Worm (Caenorhabditis elegans) whole organism, young adult: ENCODE results near the gene C04F5.8.

Experiments
- B0336.3 ChIP-seq: fragments of 200-800 bp; sonication (Bioruptor generic); IDR thresholded peaks from 2 replicates; pipeline ENCODE4 v1.3.6; 2022; ENCODE audit warnings: missing genetic modification characterization, missing compliant biosample characterization
- C06A6.2 ChIP-seq: fragments of 200-800 bp; sonication (Bioruptor generic); conservative IDR thresholded peaks from 2 replicates; pipeline ENCODE4 v1.3.6; 2022; ENCODE audit warnings: missing genetic modification characterization, missing compliant biosample characterization
- D2030.7 ChIP-seq: fragments of 200-800 bp; sonication (Bioruptor generic); IDR thresholded peaks from 2 replicates; pipeline ENCODE4 v1.3.6; 2022; ENCODE audit warnings: missing genetic modification reagents, missing genetic modification characterization, missing compliant biosample characterization
- F10E7.11 ChIP-seq: sonication (generic microtip); optimal IDR thresholded peaks from 2 replicates; lab custom pipeline; 2017; ENCODE audit warnings: mild to moderate bottlenecking, missing genetic modification characterization, moderate library complexity, missing compliant biosample characterization
- F49E8.2 ChIP-seq: sonication (generic microtip); optimal IDR thresholded peaks from 3 replicates; lab custom pipeline; 2017; ENCODE audit warnings: missing genetic modification characterization, mild to moderate bottlenecking, missing compliant biosample characterization, antibody characterized with exemption, moderate library complexity; ENCODE audit not compliant: insufficient read depth
- F52B5.7 ChIP-seq: sonication (generic microtip); optimal IDR thresholded peaks from 2 replicates; lab custom pipeline; 2016; ENCODE audit warnings: mild to moderate bottlenecking, missing genetic modification characterization, missing compliant biosample characterization
- K12H6.12 ChIP-seq: fragments of 200-800 bp; sonication (Bioruptor generic); optimal IDR thresholded peaks from 2 replicates; lab custom pipeline; 2018; ENCODE audit warnings: mild to moderate bottlenecking, missing genetic modification characterization, missing compliant biosample characterization
- Y53F4B.3 ChIP-seq: fragments of 200-800 bp; sonication (Bioruptor generic); IDR thresholded peaks from 2 replicates; pipeline ENCODE4 v1.3.6; 2022; ENCODE audit warnings: missing genetic modification reagents, missing genetic modification characterization, missing compliant biosample characterization
- atf-7 ChIP-seq: sonication (generic microtip); optimal IDR thresholded peaks from 2 replicates; lab custom pipeline; 2017; ENCODE audit warnings: mild to moderate bottlenecking, missing genetic modification characterization, missing compliant biosample characterization
- attf-3 ChIP-seq: fragments of 200-800 bp; sonication (Bioruptor generic); conservative IDR thresholded peaks from 2 replicates; pipeline ENCODE4 v1.3.6; 2022; ENCODE audit warnings: missing genetic modification reagents, missing genetic modification characterization, missing compliant biosample characterization
- ccch-3 ChIP-seq: fragments of 200-800 bp; sonication (Bioruptor generic); optimal IDR thresholded peaks from 2 replicates; lab custom pipeline; 2018; ENCODE audit warnings: mild to moderate bottlenecking, missing genetic modification characterization, missing compliant biosample characterization
- cebp-1 ChIP-seq, 2 experiments: fragments of 200-800 bp in 1 of 2; sonication (Bioruptor generic) in 1 of 2; sonication (generic microtip) in 1 of 2; IDR thresholded peaks in 1 of 2; optimal IDR thresholded peaks in 1 of 2; 2 replicates each; pipeline versions ENCODE4 v1.3.6 to Lab custom; 2017 to 2022; ENCODE audit warnings: missing compliant biosample characterization in 2 of 2, missing genetic modification characterization in 2 of 2, mild to moderate bottlenecking in 1 of 2, missing genetic modification reagents in 1 of 2, moderate library complexity in 1 of 2
- ceh-58 ChIP-seq: fragments of 200-800 bp; sonication (Bioruptor generic); IDR thresholded peaks from 2 replicates; pipeline ENCODE4 v1.3.6; 2022; ENCODE audit warnings: missing genetic modification characterization, missing compliant biosample characterization
- die-1 ChIP-seq: sonication (generic microtip); optimal IDR thresholded peaks from 2 replicates; lab custom pipeline; 2016; ENCODE audit warnings: missing genotype, mild to moderate bottlenecking, missing genetic modification characterization, missing compliant biosample characterization
- ets-4 ChIP-seq: fragments of 200-800 bp; sonication (Bioruptor generic); optimal IDR thresholded peaks from 2 replicates; lab custom pipeline; 2018; ENCODE audit warnings: mild to moderate bottlenecking, missing genetic modification characterization, missing compliant biosample characterization
- gei-17 ChIP-seq: fragments of 200-800 bp; sonication (Bioruptor generic); optimal IDR thresholded peaks from 2 replicates; lab custom pipeline; 2018; ENCODE audit warnings: mild to moderate bottlenecking, missing genetic modification characterization, missing compliant biosample characterization
- hsf-1 ChIP-seq: fragments of 200-800 bp; sonication (Bioruptor generic); IDR thresholded peaks from 2 replicates; pipeline ENCODE4 v1.3.6; 2022; ENCODE audit warnings: missing genetic modification reagents, missing genetic modification characterization, missing compliant biosample characterization
- let-526 ChIP-seq: fragments of 200-800 bp; sonication (Bioruptor generic); IDR thresholded peaks from 2 replicates; pipeline ENCODE4 v1.3.6; 2022; ENCODE audit warnings: missing genetic modification reagents, missing genetic modification characterization, missing compliant biosample characterization
- lin-26 ChIP-seq: fragments of 200-800 bp; sonication (Bioruptor generic); IDR thresholded peaks from 2 replicates; pipeline ENCODE4 v1.3.6; 2022; ENCODE audit warnings: missing genetic modification reagents, missing genetic modification characterization, missing compliant biosample characterization
- lin-54 ChIP-seq: fragments of 200-800 bp; sonication (Bioruptor generic); optimal IDR thresholded peaks from 2 replicates; lab custom pipeline; 2018; ENCODE audit warnings: mild to moderate bottlenecking, missing genetic modification characterization, missing compliant biosample characterization
- lsl-1 ChIP-seq: fragments of 200-800 bp; sonication (Bioruptor generic); optimal IDR thresholded peaks from 2 replicates; lab custom pipeline; 2018; ENCODE audit warnings: mild to moderate bottlenecking, missing genetic modification characterization, moderate library complexity, missing compliant biosample characterization
- lsy-27 ChIP-seq: sonication (generic microtip); optimal IDR thresholded peaks from 2 replicates; lab custom pipeline; 2017; ENCODE audit warnings: missing genetic modification characterization, mild to moderate bottlenecking, missing compliant biosample characterization, antibody characterized with exemption, missing genotype, borderline replicate concordance; ENCODE audit not compliant: insufficient read depth
- madf-8 ChIP-seq: fragments of 200-800 bp; sonication (Bioruptor generic); conservative IDR thresholded peaks from 2 replicates; pipeline ENCODE4 v1.3.6; 2022; ENCODE audit warnings: missing genetic modification reagents, missing genetic modification characterization, missing compliant biosample characterization
- mel-28 ChIP-seq: sonication (generic microtip); optimal IDR thresholded peaks from 2 replicates; lab custom pipeline; 2016; ENCODE audit warnings: borderline replicate concordance, mild to moderate bottlenecking, missing genetic modification characterization, missing compliant biosample characterization
- nfya-1 ChIP-seq: sonication (generic microtip); optimal IDR thresholded peaks from 2 replicates; lab custom pipeline; 2017; ENCODE audit warnings: antibody characterized with exemption, missing compliant biosample characterization, missing genetic modification characterization, borderline replicate concordance; ENCODE audit not compliant: insufficient read depth
- nhr-179 ChIP-seq: sonication (generic microtip); optimal IDR thresholded peaks from 2 replicates; lab custom pipeline; 2016; ENCODE audit warnings: mild to moderate bottlenecking, missing genetic modification characterization, missing compliant biosample characterization
- nhr-27 ChIP-seq: fragments of 200-800 bp; sonication (Bioruptor generic); optimal IDR thresholded peaks from 2 replicates; lab custom pipeline; 2018; ENCODE audit warnings: mild to moderate bottlenecking, missing genetic modification characterization, moderate library complexity, missing compliant biosample characterization
- nhr-80 ChIP-seq: sonication (generic microtip); optimal IDR thresholded peaks from 2 replicates; lab custom pipeline; 2016; ENCODE audit warnings: missing genetic modification characterization, missing compliant biosample characterization
- repo-1 ChIP-seq: sonication (generic microtip); optimal IDR thresholded peaks from 2 replicates; lab custom pipeline; 2017; ENCODE audit warnings: mild to moderate bottlenecking, missing genetic modification characterization, missing compliant biosample characterization
- sdz-38 ChIP-seq: sonication (generic microtip); optimal IDR thresholded peaks from 2 replicates; lab custom pipeline; 2016; ENCODE audit warnings: missing genotype, missing genetic modification characterization, missing compliant biosample characterization
- snpc-1.1 ChIP-seq: sonication (generic microtip); optimal IDR thresholded peaks from 2 replicates; lab custom pipeline; 2017; ENCODE audit warnings: missing genetic modification characterization, mild to moderate bottlenecking, missing compliant biosample characterization, antibody characterized with exemption, moderate library complexity, missing genotype, missing genetic modification reagents; ENCODE audit not compliant: insufficient read depth
- snpc-4 ChIP-seq, 5 experiments: fragments of 150-350 bp in 1 of 5; sonication (generic microtip) in 4 of 5; optimal IDR thresholded peaks; 2 replicates each; lab custom pipeline; 2014 to 2018; ENCODE audit warnings: missing genetic modification characterization in 5 of 5, missing biosample characterization in 3 of 5, antibody characterized with exemption in 2 of 5, mild to moderate bottlenecking in 2 of 5, missing compliant biosample characterization in 2 of 5, missing genotype in 2 of 5, moderate library complexity in 2 of 5, missing genetic modification reagents in 1 of 5
- unc-62 ChIP-seq: fragments of 150-350 bp; optimal IDR thresholded peaks from 2 replicates; lab custom pipeline; 2014; ENCODE audit warnings: missing biosample characterization, missing genetic modification reagents, missing genetic modification characterization
- xnd-1 ChIP-seq: sonication (generic microtip); optimal IDR thresholded peaks from 2 replicates; lab custom pipeline; 2016; ENCODE audit warnings: missing genotype, missing genetic modification reagents, missing genetic modification characterization, missing compliant biosample characterization
- zfh-2 ChIP-seq: fragments of 200-800 bp; sonication (Bioruptor generic); conservative IDR thresholded peaks from 2 replicates; pipeline ENCODE4 v1.3.6; 2022; ENCODE audit warnings: missing genetic modification reagents, missing genetic modification characterization, missing compliant biosample characterization
- zim-3 ChIP-seq: sonication (generic microtip); optimal IDR thresholded peaks from 2 replicates; lab custom pipeline; 2017; ENCODE audit warnings: mild to moderate bottlenecking, missing genetic modification characterization, moderate library complexity, missing compliant biosample characterization
- ztf-25 ChIP-seq: fragments of 200-800 bp; sonication (Bioruptor generic); IDR thresholded peaks from 2 replicates; pipeline ENCODE4 v1.3.6; 2022; ENCODE audit warnings: missing genetic modification reagents, missing genetic modification characterization, missing compliant biosample characterization
- ztf-28 ChIP-seq: fragments of 200-800 bp; sonication (Bioruptor generic); IDR thresholded peaks from 2 replicates; pipeline ENCODE4 v1.3.6; 2022; ENCODE audit warnings: missing genetic modification reagents, missing genetic modification characterization, missing compliant biosample characterization
- ztf-3 ChIP-seq: fragments of 200-800 bp; sonication (Bioruptor generic); optimal IDR thresholded peaks from 2 replicates; lab custom pipeline; 2018; ENCODE audit warnings: mild to moderate bottlenecking, missing genetic modification characterization, missing compliant biosample characterization

C04F5.8 gene

ce11 chrV:5110684-5111083 lies 2.9 kb downstream of the C04F5.8 start, which contains the start of gene ugt-63:
ugt-63 (minus strand) TSS chrV:5110772.
- TF ChIP-seq die-1 (tag; lab: Kevin White, UChicago) (no peak), ceh-58 (GFP tag; lab: Robert Waterston, UW) (0 out of 2 replicates have a peak, but pooled peaks have one; percentile 18), gei-17 (GFP tag; lab: Kevin White, UChicago) (no peak)
- TF ChIP-seq, all 124 proteins: peak for 1

- TF ChIP-seq snpc-1.1 (no peak), ccch-3 (GFP tag; lab: Kevin White, UChicago) (no peak), nfya-1 (tag; lab: Kevin White, UChicago) (no peak), F49E8.2 (no peak), ztf-25 (GFP tag; lab: Robert Waterston, UW) (no peak), unc-62 (no peak), nhr-179 (tag; lab: Kevin White, UChicago) (no peak), xnd-1 (tag; lab: Kevin White, UChicago) (no peak), B0336.3 (GFP tag; lab: Robert Waterston, UW) (no peak), lin-26 (GFP tag; lab: Robert Waterston, UW) (no peak), ztf-3 (GFP tag; lab: Kevin White, UChicago) (no peak), lsl-1 (GFP tag; lab: Kevin White, UChicago) (no peak), C06A6.2 (no peak), F10E7.11 (no peak), nhr-80 (tag; lab: Kevin White, UChicago) (no peak), madf-8 (no peak), let-526 (GFP tag; lab: Robert Waterston, UW) (no peak), F52B5.7 (no peak)
Measured at ce11 chrV:5107816-5108215, 5.7 kb downstream of the C04F5.8 start, which contains the start of gene srab-3. srab-3 (minus strand) TSS chrV:5107916.

ce11 chrV:5104934-5105333 lies 8.6 kb downstream of the C04F5.8 start, which contains the start of gene srab-2:
srab-2 (minus strand) TSS chrV:5105034.
- no peak for TF ChIP-seq lsy-27 (tag; lab: Kevin White, UChicago)
- no peak for TF ChIP-seq ets-4 (GFP tag; lab: Kevin White, UChicago)
- TF ChIP-seq Y53F4B.3 (GFP tag; lab: Robert Waterston, UW) = no peak
- no peak for TF ChIP-seq K12H6.12 (tag; lab: Kevin White, UChicago)
- no peak for TF ChIP-seq ztf-28 (GFP tag; lab: Robert Waterston, UW)
- TF ChIP-seq hsf-1 (GFP tag; lab: Robert Waterston, UW) = no peak
- TF ChIP-seq D2030.7 = no peak
- no peak for TF ChIP-seq nhr-27
- TF ChIP-seq zim-3 (tag; lab: Kevin White, UChicago) = no peak
- no peak for TF ChIP-seq die-1 (tag; lab: Kevin White, UChicago)
- no peak for TF ChIP-seq snpc-4 (GFP tag; optimal IDR thresholded peaks at IDR 0.05; lab: Kevin White, UChicago)
- no peak for TF ChIP-seq snpc-4 (tag; optimal IDR thresholded peaks at IDR 0.05; lab: Kevin White, UChicago)
- TF ChIP-seq lin-26 (GFP tag; lab: Robert Waterston, UW) = no peak
- no peak for TF ChIP-seq attf-3 (GFP tag; lab: Robert Waterston, UW)
- TF ChIP-seq mel-28 (tag; lab: Kevin White, UChicago) = no peak
- TF ChIP-seq atf-7 = no peak
- TF ChIP-seq lin-54 (GFP tag; lab: Kevin White, UChicago) = no peak
- no peak for TF ChIP-seq sdz-38
- TF ChIP-seq zfh-2 (GFP tag; lab: Robert Waterston, UW) = no peak
- TF ChIP-seq repo-1 (tag; lab: Kevin White, UChicago) = no peak
- no peak for TF ChIP-seq cebp-1 (GFP tag; IDR thresholded peaks at IDR 0.05; lab: Robert Waterston, UW)
- no peak for TF ChIP-seq cebp-1 (tag; optimal IDR thresholded peaks at IDR 0.05; lab: Kevin White, UChicago)
